Fruit fly (Drosophila melanogaster): ENCODE data around the gene CG42359.

CG42359 gene

DNA sequence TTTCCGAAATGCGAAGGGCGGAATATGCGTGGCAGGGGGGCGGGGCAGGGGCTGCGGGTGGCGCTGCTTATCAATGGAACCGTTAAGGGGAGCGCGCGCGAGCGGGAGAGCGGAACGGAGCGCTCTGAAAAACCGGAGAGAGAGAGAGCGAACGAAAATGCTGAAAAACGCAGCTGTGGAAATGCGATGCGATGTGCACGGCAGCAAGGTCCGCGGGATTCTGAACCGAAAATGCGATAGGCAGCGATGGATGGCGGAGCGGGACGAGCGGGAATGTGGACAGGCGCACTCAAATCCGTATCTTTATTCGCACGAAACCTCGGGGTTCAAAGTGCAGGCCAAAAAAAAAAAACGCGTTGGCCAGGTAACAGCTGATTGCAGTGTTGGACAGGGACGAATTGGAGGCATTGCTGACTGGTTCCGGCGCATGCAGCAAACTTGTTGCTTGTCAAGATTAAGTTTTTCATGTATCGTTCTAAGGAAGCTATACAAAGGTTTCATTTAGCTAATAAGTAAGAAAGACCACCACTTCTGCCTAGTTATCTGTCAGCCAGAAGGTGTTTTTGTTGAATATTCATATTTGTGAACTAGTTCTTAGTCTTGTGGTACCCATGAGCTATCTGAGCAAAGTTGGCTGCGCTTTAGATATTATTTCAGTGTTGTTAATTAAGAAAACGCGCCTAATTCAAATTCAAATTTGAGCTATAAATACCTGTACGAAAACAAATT, 14.4 kb downstream of the CG42359 start, which contains the start of gene Ppcs (continued):
- TF ChIP-seq CG10543 (GFP tag; optimal IDR thresholded peaks at IDR 0.05): peak; percentile 88
- peak; percentile 23 for TF ChIP-seq CG1647 (GFP tag; optimal IDR thresholded peaks at IDR 0.05)
- peak; percentile 34 for TF ChIP-seq CG2875 (GFP tag; optimal IDR thresholded peaks at IDR 0.05)
- TF ChIP-seq CG1602 (GFP tag; optimal IDR thresholded peaks at IDR 0.05): peak; percentile 36
- no peak for TF ChIP-seq ham (GFP tag; IDR thresholded peaks at IDR 0.05)
- TF ChIP-seq Sry-β (GFP tag; optimal IDR thresholded peaks at IDR 0.05): peak; percentile 51
- TF ChIP-seq pros (GFP tag; optimal IDR thresholded peaks at IDR 0.05): no peak
- TF ChIP-seq CG7928 (GFP tag; optimal IDR thresholded peaks at IDR 0.05): peak; percentile 49
- TF ChIP-seq nom (GFP tag; optimal IDR thresholded peaks at IDR 0.05): peak; percentile 98
- TF ChIP-seq tio (GFP tag; optimal IDR thresholded peaks at IDR 0.05): peak; percentile 25
- TF ChIP-seq Elba2 (GFP tag; optimal IDR thresholded peaks at IDR 0.05): no peak
- no peak for TF ChIP-seq ftz-f1 (GFP tag; optimal IDR thresholded peaks at IDR 0.05)
- TF ChIP-seq caup (GFP tag; optimal IDR thresholded peaks at IDR 0.05; ENCODE audit: severe bottlenecking): peak; percentile 54
- no peak for TF ChIP-seq CG14965 (GFP tag; optimal IDR thresholded peaks at IDR 0.05; ENCODE audit: borderline replicate concordance)
- peak; percentile 95 for TF ChIP-seq E2f2 (GFP tag; IDR thresholded peaks at IDR 0.05)
- TF ChIP-seq ranshi (GFP tag; IDR thresholded peaks at IDR 0.05): 0 out of 2 replicates have a peak, but pooled peaks have one; percentile 16
- peak; percentile 32 for TF ChIP-seq CG8290 (GFP tag; optimal IDR thresholded peaks at IDR 0.05)
- TF ChIP-seq CG8290 (tag; optimal IDR thresholded peaks at IDR 0.05): peak; percentile 28 to 43
- no peak for TF ChIP-seq CG31388 (GFP tag; optimal IDR thresholded peaks at IDR 0.05)
- no peak for TF ChIP-seq Ravus (GFP tag; IDR thresholded peaks at IDR 0.05)
- TF ChIP-seq CTCF (GFP tag; optimal IDR thresholded peaks at IDR 0.05): peak; percentile 41
- peak; percentile 44 for TF ChIP-seq CG12236 (GFP tag; optimal IDR thresholded peaks at IDR 0.05)
- TF ChIP-seq sr (GFP tag; IDR thresholded peaks at IDR 0.05): 0 out of 3 replicates have a peak, but pooled peaks have one; percentile 17
- no peak for TF ChIP-seq Poxn (GFP tag; IDR thresholded peaks at IDR 0.05)
- peak; percentile 65 for TF ChIP-seq CG8944 (GFP tag; optimal IDR thresholded peaks at IDR 0.05)
- peak; percentile 73 for TF ChIP-seq HLH54F (GFP tag; optimal IDR thresholded peaks at IDR 0.05)
- no peak for TF ChIP-seq vnd (GFP tag; IDR thresholded peaks at IDR 0.05; ENCODE audit: partially characterized antibody)
- TF ChIP-seq H15 (GFP tag; IDR thresholded peaks at IDR 0.05): no peak
- TF ChIP-seq Sry-δ (GFP tag; optimal IDR thresholded peaks at IDR 0.05): peak; percentile 56
- peak; percentile 22; the same call in 1 of the 3 replicates for TF ChIP-seq dysf (GFP tag; IDR thresholded peaks at IDR 0.05)
- peak; percentile 34 for TF ChIP-seq CG16815 (GFP tag; optimal IDR thresholded peaks at IDR 0.05)
- TF ChIP-seq chinmo (GFP tag; IDR thresholded peaks at IDR 0.05; ENCODE audit: partially characterized antibody): peak; percentile 97; the same call in 3 of the 4 replicates
- TF ChIP-seq Eip74EF (GFP tag; optimal IDR thresholded peaks at IDR 0.05): no peak
- TF ChIP-seq CG18476 (GFP tag; optimal IDR thresholded peaks at IDR 0.05): peak; percentile 58
- TF ChIP-seq CG6654 (GFP tag; optimal IDR thresholded peaks at IDR 0.05): no peak
- TF ChIP-seq MBD-R2 (GFP tag; IDR thresholded peaks at IDR 0.05): peak; percentile 68
- TF ChIP-seq twi (tag; optimal IDR thresholded peaks at IDR 0.05): peak; percentile 60
- peak; percentile 44 for TF ChIP-seq CG2712 (tag; optimal IDR thresholded peaks at IDR 0.05)
- no peak for TF ChIP-seq ac (GFP tag; optimal IDR thresholded peaks at IDR 0.05)
- no peak for TF ChIP-seq stc (GFP tag; IDR thresholded peaks at IDR 0.05)
- peak; percentile 74 for TF ChIP-seq CG1233 (GFP tag; optimal IDR thresholded peaks at IDR 0.05)
- peak; percentile 62; the same call in 2 of the 3 replicates for TF ChIP-seq zen2 (GFP tag; IDR thresholded peaks at IDR 0.05; ENCODE audit: partially characterized antibody)
- peak; percentile 20 for TF ChIP-seq CG1529 (GFP tag; optimal IDR thresholded peaks at IDR 0.05)
- peak; percentile 39 for TF ChIP-seq CG11398 (GFP tag; optimal IDR thresholded peaks at IDR 0.05)
- TF ChIP-seq Side (GFP tag; optimal IDR thresholded peaks at IDR 0.05): peak; percentile 70
- TF ChIP-seq cg (GFP tag; optimal IDR thresholded peaks at IDR 0.05): no peak
- peak; percentile 62 for TF ChIP-seq gcm2 (GFP tag; optimal IDR thresholded peaks at IDR 0.05)
- TF ChIP-seq Myb (GFP tag; optimal IDR thresholded peaks at IDR 0.05): peak; percentile 86
- peak; percentile 13 for TF ChIP-seq CG7987 (GFP tag; optimal IDR thresholded peaks at IDR 0.05)
- TF ChIP-seq CG8388 (GFP tag; optimal IDR thresholded peaks at IDR 0.05): peak; percentile 19
